Worm (Caenorhabditis elegans) whole organism, young adult: ENCODE data around the gene amx-1.

Experiments
- B0035.1 ChIP-seq: sonication (generic microtip); optimal IDR thresholded peaks from 2 replicates; lab custom pipeline; 2016; ENCODE audit warnings: missing genetic modification characterization, mild to moderate bottlenecking, missing compliant biosample characterization, missing genotype, missing genetic modification reagents
- B0336.3 ChIP-seq: fragments of 200-800 bp; sonication (Bioruptor generic); IDR thresholded peaks from 2 replicates; pipeline ENCODE4 v1.3.6; 2022; ENCODE audit warnings: missing genetic modification characterization, missing compliant biosample characterization
- C06A6.2 ChIP-seq: fragments of 200-800 bp; sonication (Bioruptor generic); conservative IDR thresholded peaks from 2 replicates; pipeline ENCODE4 v1.3.6; 2022; ENCODE audit warnings: missing genetic modification characterization, missing compliant biosample characterization
- C17E4.6 ChIP-seq: fragments of 200-800 bp; sonication (Bioruptor generic); IDR thresholded peaks from 2 replicates; pipeline ENCODE4 v1.3.6; 2022; ENCODE audit warnings: missing genetic modification reagents, missing genetic modification characterization, missing compliant biosample characterization
- F22D6.2 ChIP-seq: sonication (generic microtip); optimal IDR thresholded peaks from 2 replicates; lab custom pipeline; 2016; ENCODE audit warnings: mild to moderate bottlenecking, missing genetic modification characterization, missing compliant biosample characterization
- F23B12.7 ChIP-seq: sonication (generic microtip); optimal IDR thresholded peaks from 2 replicates; lab custom pipeline; 2017; ENCODE audit warnings: missing genetic modification characterization, mild to moderate bottlenecking, missing compliant biosample characterization, antibody characterized with exemption, moderate library complexity; ENCODE audit not compliant: insufficient read depth
- F37B4.10 ChIP-seq: fragments of 200-800 bp; sonication (Bioruptor generic); IDR thresholded peaks from 2 replicates; pipeline ENCODE4 v1.3.6; 2022; ENCODE audit warnings: missing genetic modification characterization, missing compliant biosample characterization
- F39B2.1 ChIP-seq: fragments of 200-800 bp; sonication (Bioruptor generic); IDR thresholded peaks from 2 replicates; pipeline ENCODE4 v1.3.6; 2022; ENCODE audit warnings: missing genetic modification reagents, missing genetic modification characterization, missing compliant biosample characterization
- F52B5.7 ChIP-seq: sonication (generic microtip); optimal IDR thresholded peaks from 2 replicates; lab custom pipeline; 2016; ENCODE audit warnings: mild to moderate bottlenecking, missing genetic modification characterization, missing compliant biosample characterization
- F57A8.1 ChIP-seq: fragments of 200-800 bp; sonication (Bioruptor generic); optimal IDR thresholded peaks from 2 replicates; lab custom pipeline; 2018; ENCODE audit warnings: mild to moderate bottlenecking, missing genetic modification characterization, moderate library complexity, missing compliant biosample characterization
- Y53G8AR.9 ChIP-seq: fragments of 200-800 bp; sonication (Bioruptor generic); conservative IDR thresholded peaks from 2 replicates; pipeline ENCODE4 v1.3.6; 2022; ENCODE audit warnings: missing genetic modification reagents, missing genetic modification characterization, missing compliant biosample characterization
- Y56A3A.18 ChIP-seq: fragments of 200-800 bp; sonication (Bioruptor generic); IDR thresholded peaks from 2 replicates; pipeline ENCODE4 v1.3.6; 2022; ENCODE audit warnings: missing genetic modification reagents, missing genetic modification characterization, missing compliant biosample characterization
- ZK185.1 ChIP-seq: sonication (generic microtip); optimal IDR thresholded peaks from 2 replicates; lab custom pipeline; 2016; ENCODE audit warnings: mild to moderate bottlenecking, missing genetic modification characterization, missing compliant biosample characterization; ENCODE audit not compliant: poor library complexity, severe bottlenecking
- attf-6 ChIP-seq: fragments of 200-800 bp; sonication (Bioruptor generic); IDR thresholded peaks from 2 replicates; pipeline ENCODE4 v1.3.6; 2022; ENCODE audit warnings: missing genetic modification reagents, missing genetic modification characterization, missing compliant biosample characterization
- ccch-3 ChIP-seq: fragments of 200-800 bp; sonication (Bioruptor generic); optimal IDR thresholded peaks from 2 replicates; lab custom pipeline; 2018; ENCODE audit warnings: mild to moderate bottlenecking, missing genetic modification characterization, missing compliant biosample characterization
- cebp-1 ChIP-seq, 2 experiments: fragments of 200-800 bp in 1 of 2; sonication (Bioruptor generic) in 1 of 2; sonication (generic microtip) in 1 of 2; IDR thresholded peaks in 1 of 2; optimal IDR thresholded peaks in 1 of 2; 2 replicates each; pipeline versions ENCODE4 v1.3.6 to Lab custom; 2017 to 2022; ENCODE audit warnings: missing compliant biosample characterization in 2 of 2, missing genetic modification characterization in 2 of 2, mild to moderate bottlenecking in 1 of 2, missing genetic modification reagents in 1 of 2, moderate library complexity in 1 of 2
- ceh-27 ChIP-seq: fragments of 200-800 bp; sonication (Bioruptor generic); optimal IDR thresholded peaks from 2 replicates; lab custom pipeline; 2018; ENCODE audit warnings: mild to moderate bottlenecking, missing genetic modification characterization, moderate library complexity, missing compliant biosample characterization
- ceh-91 ChIP-seq: fragments of 200-800 bp; sonication (Bioruptor generic); IDR thresholded peaks from 2 replicates; pipeline ENCODE4 v1.3.6; 2022; ENCODE audit warnings: missing genetic modification reagents, missing genetic modification characterization, missing compliant biosample characterization
- chd-7 ChIP-seq: sonication (generic microtip); optimal IDR thresholded peaks from 2 replicates; lab custom pipeline; 2016; ENCODE audit warnings: mild to moderate bottlenecking, missing genetic modification characterization, moderate library complexity, missing compliant biosample characterization
- die-1 ChIP-seq: sonication (generic microtip); optimal IDR thresholded peaks from 2 replicates; lab custom pipeline; 2016; ENCODE audit warnings: missing genotype, mild to moderate bottlenecking, missing genetic modification characterization, missing compliant biosample characterization
- efl-1 ChIP-seq: fragments of 150-350 bp; optimal IDR thresholded peaks from 2 replicates; lab custom pipeline; 2014; ENCODE audit warnings: missing biosample characterization, missing genetic modification reagents, missing genetic modification characterization
- egrh-3 ChIP-seq: fragments of 200-800 bp; sonication (Bioruptor generic); IDR thresholded peaks from 2 replicates; pipeline ENCODE4 v1.3.6; 2022; ENCODE audit warnings: missing genetic modification reagents, missing genetic modification characterization, missing compliant biosample characterization
- ets-4 ChIP-seq: fragments of 200-800 bp; sonication (Bioruptor generic); optimal IDR thresholded peaks from 2 replicates; lab custom pipeline; 2018; ENCODE audit warnings: mild to moderate bottlenecking, missing genetic modification characterization, missing compliant biosample characterization
- fkh-3 ChIP-seq: sonication (generic microtip); optimal IDR thresholded peaks from 2 replicates; lab custom pipeline; 2016; ENCODE audit warnings: mild to moderate bottlenecking, missing genetic modification characterization, missing compliant biosample characterization
- gei-17 ChIP-seq: fragments of 200-800 bp; sonication (Bioruptor generic); optimal IDR thresholded peaks from 2 replicates; lab custom pipeline; 2018; ENCODE audit warnings: mild to moderate bottlenecking, missing genetic modification characterization, missing compliant biosample characterization
- hlh-26 ChIP-seq: fragments of 200-800 bp; sonication (Bioruptor generic); conservative IDR thresholded peaks from 2 replicates; pipeline ENCODE4 v1.3.6; 2022; ENCODE audit warnings: missing genetic modification reagents, missing genetic modification characterization, missing compliant biosample characterization
- hmg-20 ChIP-seq: fragments of 200-800 bp; sonication (Bioruptor generic); IDR thresholded peaks from 2 replicates; pipeline ENCODE4 v1.3.6; 2022; ENCODE audit warnings: missing genetic modification reagents, missing genetic modification characterization, missing compliant biosample characterization
- let-526 ChIP-seq: fragments of 200-800 bp; sonication (Bioruptor generic); IDR thresholded peaks from 2 replicates; pipeline ENCODE4 v1.3.6; 2022; ENCODE audit warnings: missing genetic modification reagents, missing genetic modification characterization, missing compliant biosample characterization
- lin-26 ChIP-seq: fragments of 200-800 bp; sonication (Bioruptor generic); IDR thresholded peaks from 2 replicates; pipeline ENCODE4 v1.3.6; 2022; ENCODE audit warnings: missing genetic modification reagents, missing genetic modification characterization, missing compliant biosample characterization
- lsl-1 ChIP-seq: fragments of 200-800 bp; sonication (Bioruptor generic); optimal IDR thresholded peaks from 2 replicates; lab custom pipeline; 2018; ENCODE audit warnings: mild to moderate bottlenecking, missing genetic modification characterization, moderate library complexity, missing compliant biosample characterization
- madf-6 ChIP-seq: fragments of 200-800 bp; sonication (Bioruptor generic); IDR thresholded peaks from 2 replicates; pipeline ENCODE4 v1.3.6; 2022; ENCODE audit warnings: missing genetic modification reagents, missing genetic modification characterization, missing compliant biosample characterization
- mcd-1 ChIP-seq: fragments of 200-800 bp; sonication (Bioruptor generic); IDR thresholded peaks from 2 replicates; pipeline ENCODE4 v1.3.6; 2022; ENCODE audit warnings: missing genetic modification reagents, missing genetic modification characterization, missing compliant biosample characterization
- nfya-2 ChIP-seq: fragments of 200-800 bp; sonication (Bioruptor generic); IDR thresholded peaks from 2 replicates; pipeline ENCODE4 v1.3.6; 2022; ENCODE audit warnings: missing genetic modification reagents, missing genetic modification characterization, missing compliant biosample characterization
- nhr-120 ChIP-seq: fragments of 200-800 bp; sonication (Bioruptor generic); IDR thresholded peaks from 2 replicates; pipeline ENCODE4 v1.3.6; 2022; ENCODE audit warnings: missing genetic modification characterization, missing compliant biosample characterization
- nhr-27 ChIP-seq: fragments of 200-800 bp; sonication (Bioruptor generic); optimal IDR thresholded peaks from 2 replicates; lab custom pipeline; 2018; ENCODE audit warnings: mild to moderate bottlenecking, missing genetic modification characterization, moderate library complexity, missing compliant biosample characterization
- pha-4 ChIP-seq: fragments of 150-350 bp; sonication (generic microtip); optimal IDR thresholded peaks from 2 replicates; lab custom pipeline; 2014; ENCODE audit warnings: missing biosample characterization, missing genetic modification reagents, missing genetic modification characterization
- rcor-1 ChIP-seq: fragments of 200-800 bp; sonication (Bioruptor generic); IDR thresholded peaks from 2 replicates; pipeline ENCODE4 v1.3.6; 2022; ENCODE audit warnings: missing genetic modification reagents, missing genetic modification characterization, missing compliant biosample characterization
- repo-1 ChIP-seq: sonication (generic microtip); optimal IDR thresholded peaks from 2 replicates; lab custom pipeline; 2017; ENCODE audit warnings: mild to moderate bottlenecking, missing genetic modification characterization, missing compliant biosample characterization
- sea-2 ChIP-seq: fragments of 200-800 bp; sonication (Bioruptor generic); IDR thresholded peaks from 2 replicates; pipeline ENCODE4 v1.3.6; 2022; ENCODE audit warnings: missing genetic modification characterization, missing compliant biosample characterization
- snpc-1.3 ChIP-seq: sonication (generic microtip); optimal IDR thresholded peaks from 2 replicates; lab custom pipeline; 2017; ENCODE audit warnings: missing genetic modification characterization, mild to moderate bottlenecking, missing compliant biosample characterization, antibody characterized with exemption, moderate library complexity, missing genotype, missing genetic modification reagents; ENCODE audit not compliant: insufficient read depth
- somi-1 ChIP-seq: fragments of 200-800 bp; sonication (Bioruptor generic); optimal IDR thresholded peaks from 2 replicates; lab custom pipeline; 2018; ENCODE audit warnings: mild to moderate bottlenecking, missing genetic modification characterization, missing compliant biosample characterization
- tbx-9 ChIP-seq: sonication (generic microtip); optimal IDR thresholded peaks from 2 replicates; lab custom pipeline; 2016; ENCODE audit warnings: borderline replicate concordance, missing genetic modification characterization, inconsistent platforms, missing compliant biosample characterization
- zim-3 ChIP-seq: sonication (generic microtip); optimal IDR thresholded peaks from 2 replicates; lab custom pipeline; 2017; ENCODE audit warnings: mild to moderate bottlenecking, missing genetic modification characterization, moderate library complexity, missing compliant biosample characterization
- ztf-18 ChIP-seq: sonication (generic microtip); optimal IDR thresholded peaks from 2 replicates; lab custom pipeline; 2016; ENCODE audit warnings: missing genotype, mild to moderate bottlenecking, missing genetic modification characterization, missing compliant biosample characterization
- ztf-6 ChIP-seq: fragments of 200-800 bp; sonication (Bioruptor generic); IDR thresholded peaks from 2 replicates; pipeline ENCODE4 v1.3.6; 2022; ENCODE audit warnings: missing genetic modification reagents, missing genetic modification characterization, missing compliant biosample characterization

The amx-1 gene

DNA sequence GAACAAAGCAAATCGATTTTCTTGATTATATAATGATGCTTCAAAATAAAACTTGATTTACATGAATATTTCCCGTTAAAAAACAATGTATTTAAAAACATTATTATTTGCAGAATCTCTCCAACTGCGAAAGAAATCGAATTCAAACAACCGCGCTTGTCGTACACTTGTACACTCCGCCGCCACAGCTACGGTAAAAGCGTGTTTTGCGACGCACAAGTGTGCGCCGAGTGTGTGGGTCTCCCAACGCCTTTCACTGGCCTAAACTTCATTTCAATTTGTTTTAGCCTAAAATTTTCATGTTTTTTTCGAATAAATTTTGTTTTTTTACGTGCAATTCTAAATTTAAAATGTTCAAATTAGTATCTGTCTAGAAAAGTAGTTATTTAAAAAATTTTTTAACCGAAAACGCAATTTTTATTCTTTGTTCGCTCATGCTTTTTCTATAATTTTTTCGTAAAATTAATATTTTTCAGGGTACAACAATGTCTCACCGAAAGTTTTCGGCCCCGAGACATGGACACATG is 45.2 kb downstream of the amx-1 start, which contains the start of gene rpl-3 (continued):
- TF ChIP-seq ZK185.1: peak; percentile 99
- peak; percentile 96 for TF ChIP-seq fkh-3 (tag; lab: Kevin White, UChicago)
- TF ChIP-seq cebp-1 (GFP tag; IDR thresholded peaks at IDR 0.05; lab: Robert Waterston, UW): peak; percentile 98
- peak; percentile 100 for TF ChIP-seq cebp-1 (tag; optimal IDR thresholded peaks at IDR 0.05; lab: Kevin White, UChicago)
- TF ChIP-seq F39B2.1: peak; percentile 98
- no peak for TF ChIP-seq hlh-26 (GFP tag; lab: Robert Waterston, UW)
- TF ChIP-seq F22D6.2 (tag; lab: Kevin White, UChicago): peak; percentile 97
- TF ChIP-seq Y53G8AR.9 (GFP tag; lab: Robert Waterston, UW): peak; percentile 100
- TF ChIP-seq lin-26 (GFP tag; lab: Robert Waterston, UW): peak; percentile 99
- TF ChIP-seq ets-4 (GFP tag; lab: Kevin White, UChicago): peak; percentile 100
- peak; percentile 100 for TF ChIP-seq Y56A3A.18
- peak; percentile 100 for TF ChIP-seq F37B4.10 (GFP tag; lab: Robert Waterston, UW)
- peak; percentile 98 for TF ChIP-seq die-1
- TF ChIP-seq tbx-9: peak; percentile 91
- TF ChIP-seq ceh-91 (GFP tag; lab: Robert Waterston, UW): peak; percentile 100
- TF ChIP-seq gei-17 (GFP tag; lab: Kevin White, UChicago): peak; percentile 95
- TF ChIP-seq pha-4 (tag; lab: Kevin White, UChicago): peak; percentile 100
- TF ChIP-seq C06A6.2: peak; percentile 100
- peak; percentile 100 for TF ChIP-seq repo-1 (tag; lab: Kevin White, UChicago)
- TF ChIP-seq F52B5.7 (tag; lab: Kevin White, UChicago): peak; percentile 100
- peak; percentile 98 for TF ChIP-seq snpc-1.3 (tag; lab: Kevin White, UChicago)
- peak; percentile 97 for TF ChIP-seq B0035.1 (tag; lab: Kevin White, UChicago)
- peak; percentile 99 for TF ChIP-seq zim-3
- peak; percentile 100 for TF ChIP-seq lsl-1
- peak; percentile 98 for TF ChIP-seq nfya-2 (GFP tag; lab: Robert Waterston, UW)
- TF ChIP-seq nhr-120 (GFP tag; lab: Robert Waterston, UW): peak; percentile 99
- peak; percentile 91 for TF ChIP-seq ztf-18 (tag; lab: Kevin White, UChicago)
- peak; percentile 100 for TF ChIP-seq C17E4.6 (GFP tag; lab: Robert Waterston, UW)
- TF ChIP-seq let-526: peak; percentile 100
- TF ChIP-seq mcd-1 (GFP tag; lab: Robert Waterston, UW): peak; percentile 100
- peak; percentile 99 for TF ChIP-seq madf-6
- TF ChIP-seq ceh-27 (GFP tag; lab: Kevin White, UChicago): peak; percentile 100

DNA sequence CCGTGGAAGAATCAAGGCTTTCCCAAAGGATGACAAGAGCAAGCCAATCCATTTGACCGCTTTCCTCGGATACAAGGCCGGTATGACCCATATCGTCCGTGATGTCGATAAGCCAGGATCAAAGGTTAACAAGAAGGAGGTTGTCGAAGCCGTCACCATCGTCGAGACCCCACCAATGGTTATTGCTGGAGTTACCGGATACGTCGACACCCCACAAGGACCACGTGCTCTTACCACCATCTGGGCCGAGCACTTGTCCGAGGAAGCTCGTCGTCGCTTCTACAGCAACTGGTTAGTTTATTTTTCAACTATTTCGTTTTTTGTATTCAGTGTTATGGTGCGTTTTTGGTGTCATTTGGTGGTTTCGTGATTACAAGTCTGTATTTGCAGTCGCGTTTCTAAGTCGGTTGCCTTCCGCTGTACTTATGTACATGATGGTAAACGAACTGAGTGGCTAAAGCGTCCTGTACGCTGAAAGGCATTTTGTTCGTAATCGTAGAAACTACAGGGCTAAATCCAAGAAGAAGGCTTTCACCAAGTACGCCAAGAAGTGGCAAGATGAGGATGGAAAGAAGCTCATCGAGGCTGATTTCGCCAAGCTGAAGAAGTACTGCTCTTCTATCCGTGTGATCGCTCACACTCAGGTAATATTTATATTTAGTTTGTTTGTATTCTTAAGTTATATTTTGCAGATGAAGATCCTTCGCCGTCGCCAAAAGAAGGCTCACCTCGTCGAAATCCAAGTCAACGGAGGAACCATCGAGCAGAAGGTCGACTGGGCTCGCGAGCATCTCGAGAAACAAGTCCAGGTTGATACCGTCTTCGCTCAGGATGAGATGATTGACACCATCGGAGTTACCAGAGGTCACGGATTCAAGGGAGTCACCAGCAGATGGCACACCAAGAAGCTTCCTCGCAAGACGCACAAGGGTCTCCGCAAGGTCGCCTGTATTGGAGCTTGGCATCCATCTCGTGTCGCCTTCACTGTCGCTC is 46.0 kb downstream of the amx-1 start:
- TF ChIP-seq C17E4.6 (GFP tag; lab: Robert Waterston, UW): no peak
- TF ChIP-seq attf-6 (GFP tag; lab: Robert Waterston, UW): peak; percentile 29; the same call in 1 of the 2 replicates
- TF ChIP-seq ztf-6 (GFP tag; lab: Robert Waterston, UW): no peak
- TF ChIP-seq ccch-3 (GFP tag; lab: Kevin White, UChicago): no peak
- no peak for TF ChIP-seq chd-7 (tag; lab: Kevin White, UChicago)
- TF ChIP-seq hmg-20 (GFP tag; lab: Robert Waterston, UW): no peak
- no peak for TF ChIP-seq F57A8.1 (GFP tag; lab: Kevin White, UChicago)
- TF ChIP-seq tbx-9: no peak
- no peak for TF ChIP-seq rcor-1 (GFP tag; lab: Robert Waterston, UW)
- TF ChIP-seq somi-1 (GFP tag; lab: Kevin White, UChicago): no peak
- no peak for TF ChIP-seq egrh-3 (GFP tag; lab: Robert Waterston, UW)
- TF ChIP-seq efl-1: peak; percentile 11
- peak; percentile 6; the same call in 1 of the 2 replicates for TF ChIP-seq B0336.3
- TF ChIP-seq zim-3: no peak
- TF ChIP-seq F23B12.7 (tag; lab: Kevin White, UChicago): no peak
- TF ChIP-seq nhr-27 (tag; lab: Kevin White, UChicago): no peak
- no peak for TF ChIP-seq sea-2 (GFP tag; lab: Robert Waterston, UW)
